Comparison of ENCODE assay signal across 1 fruit fly cellular context in genomic region chr3L:16027163-16027633, dm6.
TF ChIP-seq lines count a peak whose summit lies in the region.

No protein-coding gene starts in this region.

TF ChIP-seq in whole organism, embryonic, 481 proteins besides CTCF, POLR2A, EP300 and RAD21 (continued from another document):
- no peak for TF ChIP-seq CG13123 (GFP tag; optimal IDR thresholded peaks at IDR 0.05; lab: Kevin White, UChicago)
- TF ChIP-seq CG31224 (GFP tag; IDR thresholded peaks at IDR 0.05; lab: Robert Waterston, UW): no peak; the same call in 1 of the 2 replicates
- TF ChIP-seq Sin3A (optimal IDR thresholded peaks at IDR 0.05; lab: Kevin White, UChicago): no peak
- peak; percentile 12 for TF ChIP-seq wek (GFP tag; optimal IDR thresholded peaks at IDR 0.05; lab: Kevin White, UChicago)
- TF ChIP-seq CG12942 (GFP tag; optimal IDR thresholded peaks at IDR 0.05; lab: Kevin White, UChicago): no peak
- no peak for TF ChIP-seq TFAM (GFP tag; optimal IDR thresholded peaks at IDR 0.05; lab: Kevin White, UChicago)
- TF ChIP-seq br (optimal IDR thresholded peaks at IDR 0.05; lab: Kevin White, UChicago): no peak
- peak; percentile 13 for TF ChIP-seq scrt (GFP tag; optimal IDR thresholded peaks at IDR 0.05; lab: Kevin White, UChicago)
- peak; percentile 73 for TF ChIP-seq CG12104 (GFP tag; optimal IDR thresholded peaks at IDR 0.05; lab: Kevin White, UChicago)
- TF ChIP-seq cas (GFP tag; IDR thresholded peaks at IDR 0.05; lab: Robert Waterston, UW): no peak
- TF ChIP-seq chn (GFP tag; optimal IDR thresholded peaks at IDR 0.05; lab: Kevin White, UChicago): no peak
- TF ChIP-seq Meics (GFP tag; optimal IDR thresholded peaks at IDR 0.05; lab: Kevin White, UChicago): peak; percentile 47
- TF ChIP-seq Med (GFP tag; lab: Kevin White, UChicago): peak; percentile 84
- peak; percentile 1 for TF ChIP-seq CG6683 (GFP tag; optimal IDR thresholded peaks at IDR 0.05; lab: Kevin White, UChicago)
- 0 out of 2 replicates have a peak, but pooled peaks have one; percentile 17 for TF ChIP-seq ham (GFP tag; IDR thresholded peaks at IDR 0.05; lab: Robert Waterston, UW)
- TF ChIP-seq nmo (GFP tag; optimal IDR thresholded peaks at IDR 0.05; lab: Kevin White, UChicago): peak; percentile 0
- TF ChIP-seq en (GFP tag; optimal IDR thresholded peaks at IDR 0.05; lab: Kevin White, UChicago): no peak
- no peak for TF ChIP-seq Elba2 (GFP tag; optimal IDR thresholded peaks at IDR 0.05; lab: Kevin White, UChicago)
- no peak for TF ChIP-seq croc (GFP tag; conservative IDR thresholded peaks at IDR 0.05; lab: Robert Waterston, UW)
- TF ChIP-seq CG18764 (GFP tag; optimal IDR thresholded peaks at IDR 0.05; lab: Kevin White, UChicago): no peak
- TF ChIP-seq zfh2 (GFP tag; optimal IDR thresholded peaks at IDR 0.05; lab: Kevin White, UChicago): peak; percentile 4
- TF ChIP-seq HmgD (GFP tag; optimal IDR thresholded peaks at IDR 0.05; lab: Kevin White, UChicago): no peak
- no peak for TF ChIP-seq lbe (GFP tag; optimal IDR thresholded peaks at IDR 0.05; lab: Kevin White, UChicago)
- no peak for TF ChIP-seq Oli (tag; optimal IDR thresholded peaks at IDR 0.05; lab: Kevin White, UChicago)
- peak; percentile 29 for TF ChIP-seq CG2116 (GFP tag; optimal IDR thresholded peaks at IDR 0.05; lab: Kevin White, UChicago)
- peak; percentile 51 for TF ChIP-seq bcd (GFP tag; optimal IDR thresholded peaks at IDR 0.05; lab: Kevin White, UChicago)
- TF ChIP-seq grn (GFP tag; optimal IDR thresholded peaks at IDR 0.05; lab: Kevin White, UChicago): peak; percentile 72
- peak; percentile 39; the same call in 1 of the 2 replicates for TF ChIP-seq CG32772 (GFP tag; IDR thresholded peaks at IDR 0.05; lab: Robert Waterston, UW)
- no peak for TF ChIP-seq NC2β (GFP tag; optimal IDR thresholded peaks at IDR 0.05; lab: Kevin White, UChicago)
- TF ChIP-seq CG9817 (tag; optimal IDR thresholded peaks at IDR 0.05; lab: Kevin White, UChicago): no peak
- TF ChIP-seq CG4328 (GFP tag; optimal IDR thresholded peaks at IDR 0.05; lab: Kevin White, UChicago): peak; percentile 40
- peak; percentile 20 for TF ChIP-seq btn (GFP tag; optimal IDR thresholded peaks at IDR 0.05; lab: Kevin White, UChicago)
- peak; percentile 43 for TF ChIP-seq dmrt11E (tag; optimal IDR thresholded peaks at IDR 0.05; lab: Kevin White, UChicago)
- peak; percentile 24; the same call in 1 of the 4 replicates for TF ChIP-seq Gug (GFP tag; IDR thresholded peaks at IDR 0.05; lab: Robert Waterston, UW)
- TF ChIP-seq CG4707 (GFP tag; optimal IDR thresholded peaks at IDR 0.05; lab: Kevin White, UChicago): peak; percentile 19
- peak in 1 of 2 experiments; percentile 35 for TF ChIP-seq bsh (GFP tag; optimal IDR thresholded peaks at IDR 0.05; lab: Kevin White, UChicago)
- TF ChIP-seq CG4820 (GFP tag; optimal IDR thresholded peaks at IDR 0.05; lab: Kevin White, UChicago): peak; percentile 35
- TF ChIP-seq fd102C (GFP tag; optimal IDR thresholded peaks at IDR 0.05; lab: Kevin White, UChicago): peak; percentile 59
- TF ChIP-seq H15 (GFP tag; IDR thresholded peaks at IDR 0.05; lab: Robert Waterston, UW): 0 out of 3 replicates have a peak, but pooled peaks have one; percentile 24
- peak; percentile 46 for TF ChIP-seq Jarid2 (GFP tag; optimal IDR thresholded peaks at IDR 0.05; lab: Kevin White, UChicago)
- no peak for TF ChIP-seq knrl (GFP tag; IDR thresholded peaks at IDR 0.05; lab: Robert Waterston, UW; ENCODE audit: partially characterized antibody)
- peak; percentile 33; the same call in 1 of the 3 replicates for TF ChIP-seq Dbx (GFP tag; IDR thresholded peaks at IDR 0.05; lab: Robert Waterston, UW)
- TF ChIP-seq zen (tag; optimal IDR thresholded peaks at IDR 0.05; lab: Kevin White, UChicago): no peak
- TF ChIP-seq Lhr (GFP tag; optimal IDR thresholded peaks at IDR 0.05; lab: Kevin White, UChicago): peak; percentile 12
- 0 out of 2 replicates have a peak, but pooled peaks have one; percentile 14 for TF ChIP-seq esg (GFP tag; conservative IDR thresholded peaks at IDR 0.05; lab: Robert Waterston, UW)
- no peak for TF ChIP-seq sima (GFP tag; optimal IDR thresholded peaks at IDR 0.05; lab: Kevin White, UChicago)
- peak; percentile 20 for TF ChIP-seq Myb (GFP tag; optimal IDR thresholded peaks at IDR 0.05; lab: Kevin White, UChicago)
- TF ChIP-seq HHEX (GFP tag; optimal IDR thresholded peaks at IDR 0.05; lab: Kevin White, UChicago): peak; percentile 62
- no peak for TF ChIP-seq phol (tag; optimal IDR thresholded peaks at IDR 0.05; lab: Kevin White, UChicago)
- TF ChIP-seq CG8290 (GFP tag; optimal IDR thresholded peaks at IDR 0.05; lab: Kevin White, UChicago): no peak
- TF ChIP-seq CG8290 (tag; optimal IDR thresholded peaks at IDR 0.05; lab: Kevin White, UChicago): peak in 1 of 2 experiments; percentile 65
- TF ChIP-seq Ets65A (GFP tag; lab: Kevin White, UChicago): peak; percentile 79
- peak; percentile 49; the same call in 1 of the 3 replicates for TF ChIP-seq CG7357 (GFP tag; IDR thresholded peaks at IDR 0.05; lab: Robert Waterston, UW)
- TF ChIP-seq CG10543 (GFP tag; optimal IDR thresholded peaks at IDR 0.05; lab: Kevin White, UChicago): peak; percentile 76
- TF ChIP-seq pan (optimal IDR thresholded peaks at IDR 0.05; lab: Kevin White, UChicago): peak in 1 of 2 experiments; percentile 20
- peak in 1 of 2 experiments; percentile 73 for TF ChIP-seq pan (GFP tag; optimal IDR thresholded peaks at IDR 0.05 in 1 of 2, IDR thresholded peaks at IDR 0.05 in 1 of 2)
- TF ChIP-seq CG12071 (GFP tag; optimal IDR thresholded peaks at IDR 0.05; lab: Kevin White, UChicago): peak; percentile 51
- peak; percentile 6 for TF ChIP-seq D19A (tag; optimal IDR thresholded peaks at IDR 0.05; lab: Kevin White, UChicago)
- TF ChIP-seq Deaf1 (tag; optimal IDR thresholded peaks at IDR 0.05; lab: Kevin White, UChicago): peak; percentile 8
- TF ChIP-seq CG11696 (GFP tag; IDR thresholded peaks at IDR 0.05; lab: Robert Waterston, UW): no peak
- TF ChIP-seq Bteb2 (GFP tag; optimal IDR thresholded peaks at IDR 0.05; lab: Kevin White, UChicago): peak; percentile 3
- no peak for TF ChIP-seq CG4282 (GFP tag; optimal IDR thresholded peaks at IDR 0.05; lab: Kevin White, UChicago)
- TF ChIP-seq Opbp (GFP tag; IDR thresholded peaks at IDR 0.05; lab: Robert Waterston, UW; ENCODE audit: partially characterized antibody): no peak
- TF ChIP-seq onecut (GFP tag; IDR thresholded peaks at IDR 0.05; lab: Robert Waterston, UW): peak; percentile 77
- TF ChIP-seq nom (GFP tag; optimal IDR thresholded peaks at IDR 0.05; lab: Kevin White, UChicago): peak; percentile 76
- peak; percentile 3 to 36 for TF ChIP-seq Pdp1 (GFP tag; optimal IDR thresholded peaks at IDR 0.05; lab: Kevin White, UChicago)
- no peak for TF ChIP-seq CG13624 (GFP tag; optimal IDR thresholded peaks at IDR 0.05; lab: Kevin White, UChicago)
- peak; percentile 55 for TF ChIP-seq dmrt99B (tag; optimal IDR thresholded peaks at IDR 0.05; lab: Kevin White, UChicago)
- TF ChIP-seq Ets97D (GFP tag; optimal IDR thresholded peaks at IDR 0.05; lab: Kevin White, UChicago): peak; percentile 26
- peak; percentile 6; the same call in 1 of the 2 replicates for TF ChIP-seq Oaz (GFP tag; IDR thresholded peaks at IDR 0.05; lab: Robert Waterston, UW)
- no peak for TF ChIP-seq fu2 (GFP tag; optimal IDR thresholded peaks at IDR 0.05; lab: Kevin White, UChicago)
- peak; percentile 30 for TF ChIP-seq CHES-1-like (GFP tag; optimal IDR thresholded peaks at IDR 0.05; lab: Kevin White, UChicago)
- TF ChIP-seq E2f1 (GFP tag; IDR thresholded peaks at IDR 0.05; lab: Robert Waterston, UW): peak; percentile 36; the same call in 1 of the 2 replicates
- TF ChIP-seq Hr3 (GFP tag; optimal IDR thresholded peaks at IDR 0.05; lab: Kevin White, UChicago): no peak
- peak; percentile 54 for TF ChIP-seq gro (GFP tag; optimal IDR thresholded peaks at IDR 0.05; lab: Kevin White, UChicago)
- TF ChIP-seq tll (GFP tag; optimal IDR thresholded peaks at IDR 0.05; lab: Kevin White, UChicago): peak in 1 of 2 experiments; percentile 40
- peak; percentile 47 for TF ChIP-seq Nf-YB (GFP tag; optimal IDR thresholded peaks at IDR 0.05; lab: Kevin White, UChicago)
- TF ChIP-seq oc (tag; optimal IDR thresholded peaks at IDR 0.05; lab: Kevin White, UChicago): peak; percentile 38
- peak; percentile 47; the same call in 1 of the 2 replicates for TF ChIP-seq sens-2 (GFP tag; IDR thresholded peaks at IDR 0.05; lab: Robert Waterston, UW)
- no peak for TF ChIP-seq maf-S (GFP tag; optimal IDR thresholded peaks at IDR 0.05; lab: Kevin White, UChicago)
- no peak for TF ChIP-seq Taf1 (GFP tag; IDR thresholded peaks at IDR 0.05; lab: Robert Waterston, UW)
- TF ChIP-seq prd (optimal IDR thresholded peaks at IDR 0.05; lab: Kevin White, UChicago): no peak
- peak; percentile 33; the same call in 1 of the 3 replicates for TF ChIP-seq prd (GFP tag; IDR thresholded peaks at IDR 0.05; lab: Robert Waterston, UW)
- TF ChIP-seq Hr51 (GFP tag; optimal IDR thresholded peaks at IDR 0.05; lab: Kevin White, UChicago): no peak
- no peak for TF ChIP-seq fru (optimal IDR thresholded peaks at IDR 0.05; lab: Kevin White, UChicago)
- peak; percentile 71 for TF ChIP-seq lab (GFP tag; optimal IDR thresholded peaks at IDR 0.05; lab: Kevin White, UChicago)
- no peak for TF ChIP-seq CG12219 (GFP tag; optimal IDR thresholded peaks at IDR 0.05; lab: Kevin White, UChicago)
- peak in 1 of 3 experiments; percentile 7 for TF ChIP-seq lola (GFP tag; optimal IDR thresholded peaks at IDR 0.05; lab: Kevin White, UChicago)
- no peak for TF ChIP-seq CG15073 (GFP tag; optimal IDR thresholded peaks at IDR 0.05; lab: Kevin White, UChicago)
- TF ChIP-seq Kr (GFP tag; optimal IDR thresholded peaks at IDR 0.05; lab: Kevin White, UChicago): peak; percentile 70
- peak; percentile 37 for TF ChIP-seq CG4424 (GFP tag; optimal IDR thresholded peaks at IDR 0.05; lab: Kevin White, UChicago)
- TF ChIP-seq sr (GFP tag; IDR thresholded peaks at IDR 0.05; lab: Robert Waterston, UW): 0 out of 3 replicates have a peak, but pooled peaks have one; percentile 31
- peak; percentile 95 for TF ChIP-seq sens (GFP tag; lab: Kevin White, UChicago)
- no peak for TF ChIP-seq BEAF-32 (GFP tag; optimal IDR thresholded peaks at IDR 0.05; lab: Kevin White, UChicago)
- peak; percentile 21 for TF ChIP-seq CG1647 (GFP tag; optimal IDR thresholded peaks at IDR 0.05; lab: Kevin White, UChicago)
- peak; percentile 14 for TF ChIP-seq CG10267 (tag; optimal IDR thresholded peaks at IDR 0.05; lab: Kevin White, UChicago)
- no peak for TF ChIP-seq D (optimal IDR thresholded peaks at IDR 0.05; lab: Kevin White, UChicago)
- peak; percentile 25 for TF ChIP-seq D (GFP tag; optimal IDR thresholded peaks at IDR 0.05; lab: Kevin White, UChicago)
- no peak for TF ChIP-seq CG12155 (GFP tag; optimal IDR thresholded peaks at IDR 0.05; lab: Kevin White, UChicago)
- TF ChIP-seq Lpt (GFP tag; optimal IDR thresholded peaks at IDR 0.05; lab: Kevin White, UChicago): no peak
- no peak for TF ChIP-seq lov (optimal IDR thresholded peaks at IDR 0.05; lab: Kevin White, UChicago)
- no peak for TF ChIP-seq lov (GFP tag; IDR thresholded peaks at IDR 0.05; lab: Robert Waterston, UW)
- TF ChIP-seq CG9932 (GFP tag; IDR thresholded peaks at IDR 0.05; lab: Robert Waterston, UW): peak; percentile 50
- 0 out of 3 replicates have a peak, but pooled peaks have one; percentile 14 for TF ChIP-seq CG14050 (GFP tag; IDR thresholded peaks at IDR 0.05; lab: Robert Waterston, UW)
- no peak for TF ChIP-seq CG5953 (GFP tag; IDR thresholded peaks at IDR 0.05; lab: Robert Waterston, UW)
- TF ChIP-seq CG8089 (GFP tag; optimal IDR thresholded peaks at IDR 0.05; lab: Kevin White, UChicago): peak; percentile 27
- peak; percentile 44 for TF ChIP-seq CG2120 (GFP tag; optimal IDR thresholded peaks at IDR 0.05; lab: Kevin White, UChicago)
- TF ChIP-seq CG31388 (GFP tag; optimal IDR thresholded peaks at IDR 0.05; lab: Kevin White, UChicago): no peak
- TF ChIP-seq Eip74EF (GFP tag; optimal IDR thresholded peaks at IDR 0.05; lab: Kevin White, UChicago): peak in 1 of 2 experiments; percentile 14
- peak; percentile 7 for TF ChIP-seq pros (GFP tag; optimal IDR thresholded peaks at IDR 0.05; lab: Kevin White, UChicago)
- no peak for TF ChIP-seq vnd (GFP tag; IDR thresholded peaks at IDR 0.05; lab: Robert Waterston, UW; ENCODE audit: partially characterized antibody)
